Worm (Caenorhabditis elegans) whole organism, L4 larva: ENCODE results near the gene rsa-2.
A peak's percentile ranks its signal among the peaks of the same experiment; 100 is the strongest.
"Not testable (repeated sequence)": the region's sequence is repeated elsewhere in the genome, so short reads cannot be mapped to it uniquely, and the experiment has no call there.

Experiments
- F37D6.2 ChIP-seq: sonication (generic microtip); optimal IDR thresholded peaks from 2 replicates; lab custom pipeline; 2016; ENCODE audit warnings: mild to moderate bottlenecking, missing genetic modification characterization, missing compliant biosample characterization
- F44E2.7 ChIP-seq: fragments of 200-800 bp; sonication (Bioruptor generic); IDR thresholded peaks from 2 replicates; pipeline ENCODE4 v2.1.2; 2022; ENCODE audit warnings: missing genetic modification characterization, missing compliant biosample characterization
- Y105C5A.15 ChIP-seq: fragments of 200-800 bp; sonication (Bioruptor generic); IDR thresholded peaks from 2 replicates; pipeline ENCODE4 v1.3.6; 2022; ENCODE audit warnings: missing genetic modification characterization, missing compliant biosample characterization
- Y48G9A.11 ChIP-seq: fragments of 200-800 bp; sonication (Bioruptor generic); IDR thresholded peaks from 2 replicates; pipeline ENCODE4 v1.3.6; 2022; ENCODE audit warnings: missing genetic modification reagents, missing genetic modification characterization, missing compliant biosample characterization
- Y5F2A.4 ChIP-seq: fragments of 200-800 bp; sonication (Bioruptor generic); optimal IDR thresholded peaks from 2 replicates; lab custom pipeline; 2018; ENCODE audit warnings: mild to moderate bottlenecking, missing genetic modification characterization, missing compliant biosample characterization
- aha-1 ChIP-seq: fragments of 150-350 bp; peaks from one replicate; lab custom pipeline; 2014; ENCODE audit warnings: missing biosample characterization, missing genetic modification characterization
- ama-1 ChIP-seq: fragments of 150-350 bp; optimal IDR thresholded peaks from 2 replicates; lab custom pipeline; 2014; ENCODE audit warnings: inconsistent platforms, mixed read lengths
- ceh-62 ChIP-seq: sonication (generic microtip); optimal IDR thresholded peaks from 2 replicates; lab custom pipeline; 2017; ENCODE audit warnings: missing biosample characterization, missing genetic modification characterization
- ceh-82 ChIP-seq: sonication (generic microtip); optimal IDR thresholded peaks from 2 replicates; lab custom pipeline; 2017; ENCODE audit warnings: missing biosample characterization, missing genetic modification characterization
- daf-16 ChIP-seq, 3 experiments: sonication (generic microtip); optimal IDR thresholded peaks; 2 replicates each; lab custom pipeline; 2016 to 2017; ENCODE audit warnings: missing genetic modification characterization in 3 of 3, missing genetic modification reagents in 3 of 3, mild to moderate bottlenecking in 2 of 3, missing compliant biosample characterization in 2 of 3, missing biosample characterization in 1 of 3, moderate library complexity in 1 of 3
- daf-19 ChIP-seq: fragments of 200-800 bp; sonication (Bioruptor generic); conservative IDR thresholded peaks from 2 replicates; pipeline ENCODE4 v1.3.6; 2022; ENCODE audit warnings: missing genetic modification characterization, missing compliant biosample characterization
- dmd-6 ChIP-seq: fragments of 200-800 bp; sonication (Bioruptor generic); IDR thresholded peaks from 2 replicates; pipeline ENCODE4 v1.3.6; 2022; ENCODE audit warnings: missing genetic modification reagents, missing genetic modification characterization, missing compliant biosample characterization
- dmd-8 ChIP-seq: fragments of 200-800 bp; sonication (Bioruptor generic); IDR thresholded peaks from 2 replicates; pipeline ENCODE4 v1.3.6; 2022; ENCODE audit warnings: missing genetic modification characterization, missing compliant biosample characterization
- dpl-1 ChIP-seq: fragments of 150-350 bp; optimal IDR thresholded peaks from 2 replicates; lab custom pipeline; 2014; ENCODE audit warnings: missing biosample characterization, missing genetic modification reagents, missing genetic modification characterization
- egl-27 ChIP-seq: sonication (generic microtip); optimal IDR thresholded peaks from 3 replicates; lab custom pipeline; 2017; ENCODE audit warnings: missing biosample characterization, missing genetic modification reagents, missing genetic modification characterization
- fos-1 ChIP-seq: fragments of 150-350 bp; optimal IDR thresholded peaks from 2 replicates; lab custom pipeline; 2014; ENCODE audit warnings: missing biosample characterization, missing genetic modification characterization
- hif-1 ChIP-seq, 2 experiments: sonication (generic microtip); optimal IDR thresholded peaks; 2 replicates each; lab custom pipeline; 2016 to 2017; ENCODE audit warnings: missing compliant biosample characterization in 2 of 2, missing genetic modification characterization in 2 of 2, missing genetic modification reagents in 2 of 2, missing genotype in 2 of 2, mild to moderate bottlenecking in 1 of 2
- hlh-11 ChIP-seq: fragments of 200-800 bp; sonication (Bioruptor generic); optimal IDR thresholded peaks from 2 replicates; lab custom pipeline; 2018; ENCODE audit warnings: mild to moderate bottlenecking, missing genetic modification characterization, missing compliant biosample characterization
- hmg-1.1 ChIP-seq: fragments of 200-800 bp; sonication (Bioruptor generic); IDR thresholded peaks from 2 replicates; pipeline ENCODE4 v1.3.6; 2022; ENCODE audit warnings: missing genetic modification reagents, missing genetic modification characterization, missing compliant biosample characterization
- lim-7 ChIP-seq: fragments of 200-800 bp; sonication (Bioruptor generic); IDR thresholded peaks from 2 replicates; pipeline ENCODE4 v1.3.6; 2022; ENCODE audit warnings: missing genetic modification characterization, missing compliant biosample characterization
- lin-1 ChIP-seq: fragments of 200-800 bp; sonication (Bioruptor generic); IDR thresholded peaks from 2 replicates; pipeline ENCODE4 v1.3.6; 2022; ENCODE audit warnings: missing genetic modification reagents, missing genetic modification characterization, missing compliant biosample characterization
- lin-13 ChIP-seq: fragments of 150-350 bp; optimal IDR thresholded peaks from 2 replicates; lab custom pipeline; 2014; ENCODE audit warnings: missing biosample characterization, missing genetic modification reagents, missing genetic modification characterization
- lin-29 ChIP-seq: fragments of 200-800 bp; sonication (Bioruptor generic); IDR thresholded peaks from 2 replicates; pipeline ENCODE4 v1.3.6; 2022; ENCODE audit warnings: missing genetic modification reagents, missing genetic modification characterization, missing compliant biosample characterization
- lir-3 ChIP-seq: sonication (generic microtip); optimal IDR thresholded peaks from 2 replicates; lab custom pipeline; 2016; ENCODE audit warnings: mild to moderate bottlenecking, missing genetic modification characterization, missing compliant biosample characterization
- lsy-2 ChIP-seq, 2 experiments: fragments of 150-350 bp in 1 of 2; sonication (generic microtip) in 1 of 2; optimal IDR thresholded peaks; 2 replicates each; lab custom pipeline; 2014 to 2017; ENCODE audit warnings: missing biosample characterization in 2 of 2, missing genetic modification characterization in 2 of 2
- madf-5 ChIP-seq, 2 experiments: fragments of 200-800 bp; sonication (Bioruptor generic); IDR thresholded peaks; 2 replicates each; pipeline ENCODE4 v1.3.6; 2022; ENCODE audit warnings: missing compliant biosample characterization in 2 of 2, missing genetic modification characterization in 2 of 2
- mdl-1 ChIP-seq, 2 experiments: fragments of 150-350 bp in 1 of 2; sonication (generic microtip) in 1 of 2; optimal IDR thresholded peaks; 2 replicates each; lab custom pipeline; 2014 to 2017; ENCODE audit warnings: missing biosample characterization in 2 of 2, missing genetic modification characterization in 2 of 2
- mxl-2 ChIP-seq: fragments of 200-800 bp; sonication (Bioruptor generic); conservative IDR thresholded peaks from 2 replicates; pipeline ENCODE4 v1.3.6; 2022; ENCODE audit warnings: missing genetic modification reagents, missing genetic modification characterization, missing compliant biosample characterization
- nhr-10 ChIP-seq: fragments of 150-350 bp; optimal IDR thresholded peaks from 2 replicates; lab custom pipeline; 2014; ENCODE audit warnings: missing biosample characterization, missing genetic modification characterization
- nhr-102 ChIP-seq: sonication (generic microtip); optimal IDR thresholded peaks from 2 replicates; lab custom pipeline; 2016; ENCODE audit warnings: mild to moderate bottlenecking, missing genetic modification characterization, moderate library complexity, missing compliant biosample characterization
- nhr-111 ChIP-seq: fragments of 200-800 bp; sonication (Bioruptor generic); optimal IDR thresholded peaks from 2 replicates; lab custom pipeline; 2018; ENCODE audit warnings: mild to moderate bottlenecking, missing genetic modification characterization, missing compliant biosample characterization
- nhr-237 ChIP-seq: sonication (generic microtip); optimal IDR thresholded peaks from 2 replicates; lab custom pipeline; 2017; ENCODE audit warnings: missing biosample characterization, missing genetic modification characterization
- nhr-25 ChIP-seq: sonication (generic microtip); optimal IDR thresholded peaks from 2 replicates; lab custom pipeline; 2017; ENCODE audit warnings: missing genetic modification characterization, mild to moderate bottlenecking, missing compliant biosample characterization, antibody characterized with exemption, moderate library complexity, borderline replicate concordance; ENCODE audit not compliant: insufficient read depth
- nhr-28 ChIP-seq: fragments of 150-350 bp; optimal IDR thresholded peaks from 2 replicates; lab custom pipeline; 2014; ENCODE audit warnings: missing biosample characterization, missing genetic modification characterization
- nhr-41 ChIP-seq: fragments of 200-800 bp; sonication (Bioruptor generic); IDR thresholded peaks from 2 replicates; pipeline ENCODE4 v1.3.6; 2022; ENCODE audit warnings: missing genetic modification reagents, missing genetic modification characterization, missing compliant biosample characterization
- nhr-76 ChIP-seq: fragments of 150-350 bp; optimal IDR thresholded peaks from 2 replicates; lab custom pipeline; 2014; ENCODE audit warnings: missing biosample characterization, missing genetic modification characterization
- nhr-77 ChIP-seq: fragments of 150-350 bp; optimal IDR thresholded peaks from 2 replicates; lab custom pipeline; 2014; ENCODE audit warnings: missing biosample characterization, missing genetic modification characterization
- php-3 ChIP-seq: fragments of 200-800 bp; sonication (Bioruptor generic); IDR thresholded peaks from 2 replicates; pipeline ENCODE4 v1.3.6; 2022; ENCODE audit warnings: missing genetic modification reagents, missing genetic modification characterization, missing compliant biosample characterization
- pqm-1 ChIP-seq: sonication (generic microtip); optimal IDR thresholded peaks from 2 replicates; lab custom pipeline; 2017; ENCODE audit warnings: missing biosample characterization, missing genetic modification characterization
- saeg-2 ChIP-seq: fragments of 200-800 bp; sonication (Bioruptor generic); IDR thresholded peaks from 2 replicates; pipeline ENCODE4 v1.3.6; 2022; ENCODE audit warnings: missing genetic modification reagents, missing genetic modification characterization, missing compliant biosample characterization
- sdz-12 ChIP-seq: fragments of 200-800 bp; sonication (Bioruptor generic); optimal IDR thresholded peaks from 2 replicates; lab custom pipeline; 2018; ENCODE audit warnings: mild to moderate bottlenecking, missing genetic modification characterization, missing compliant biosample characterization
- set-16 ChIP-seq: fragments of 200-800 bp; sonication (Bioruptor generic); IDR thresholded peaks from 2 replicates; pipeline ENCODE4 v1.3.6; 2022; ENCODE audit warnings: missing genetic modification reagents, missing genetic modification characterization, missing compliant biosample characterization
- tag-97 ChIP-seq: fragments of 200-800 bp; sonication (Bioruptor generic); IDR thresholded peaks from 2 replicates; pipeline ENCODE4 v1.3.6; 2022; ENCODE audit warnings: missing genetic modification characterization, missing compliant biosample characterization
- unc-62 ChIP-seq, 3 experiments: fragments of 150-350 bp in 1 of 3; sonication (generic microtip); optimal IDR thresholded peaks in 2 of 3; peaks in 1 of 3; 1 replicate in 1 of 3; 2 replicates in 2 of 3; lab custom pipeline; 2014 to 2017; ENCODE audit warnings: missing biosample characterization in 3 of 3, missing genetic modification characterization in 3 of 3, missing genetic modification reagents in 3 of 3, missing genotype in 1 of 3
- ztf-7 ChIP-seq: fragments of 150-350 bp; optimal IDR thresholded peaks from 2 replicates; lab custom pipeline; 2014; ENCODE audit warnings: missing biosample characterization, missing genetic modification characterization

Gene rsa-2

DNA sequence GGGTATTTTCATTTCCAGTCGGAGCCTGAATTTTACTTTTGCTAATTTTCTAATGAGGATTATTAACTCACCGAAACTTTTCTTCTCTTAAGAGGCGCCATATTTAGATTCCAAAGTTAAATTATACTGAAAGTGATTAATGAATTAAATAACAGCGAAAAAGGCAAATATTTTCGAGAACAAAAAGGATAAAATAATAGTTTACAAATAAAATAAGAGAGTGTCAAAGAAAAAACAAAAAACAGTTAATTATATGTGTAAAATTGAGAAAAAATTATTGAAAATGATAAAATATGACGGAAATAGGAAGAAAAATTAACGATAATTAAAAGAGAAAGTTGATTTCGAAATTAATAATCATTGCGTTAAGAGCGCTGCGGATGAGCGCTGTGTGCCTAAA is 33.9 kb upstream of the rsa-2 start, which contains the start of gene Y48A6B.8:
TSS of gene Y48A6B.8 (minus strand) at position 101 of the 400 bp plus-strand sequence.
- not testable (repeated sequence) for TF ChIP-seq dmd-8 (GFP tag; lab: Robert Waterston, UW); daf-16 (GFP tag; optimal IDR thresholded peaks at IDR 0.05; lab: Kevin White, UChicago); daf-16 (tag; optimal IDR thresholded peaks at IDR 0.05; lab: Kevin White, UChicago); fos-1 (tag; lab: Kevin White, UChicago)

DNA sequence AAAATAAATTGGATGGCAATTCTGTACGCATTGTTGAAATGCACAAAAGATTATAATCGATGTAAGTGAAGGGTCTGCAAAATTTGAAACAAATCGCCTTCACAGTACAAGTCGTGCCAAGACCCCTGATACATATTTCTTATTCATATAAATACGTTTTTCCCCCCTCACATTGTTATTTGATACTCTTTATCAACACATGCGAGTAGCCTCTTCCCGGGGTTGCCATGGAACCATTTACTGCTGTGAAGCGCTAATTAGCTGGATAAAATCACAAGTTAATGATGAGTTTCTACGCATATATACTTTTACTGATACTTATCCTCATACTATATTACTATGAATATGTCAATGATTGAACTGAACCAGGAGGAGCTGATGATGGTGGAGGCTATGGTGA is 32.0 kb upstream of the rsa-2 start, which contains the start of gene Y48A6B.14:
TSS of gene Y48A6B.14 (plus strand) at position 301 of the 400 bp plus-strand sequence.
- peak; percentile 40 for TF ChIP-seq aha-1 (tag; lab: Kevin White, UChicago)
- no peak for TF ChIP-seq tag-97 (GFP tag; lab: Robert Waterston, UW)

DNA sequence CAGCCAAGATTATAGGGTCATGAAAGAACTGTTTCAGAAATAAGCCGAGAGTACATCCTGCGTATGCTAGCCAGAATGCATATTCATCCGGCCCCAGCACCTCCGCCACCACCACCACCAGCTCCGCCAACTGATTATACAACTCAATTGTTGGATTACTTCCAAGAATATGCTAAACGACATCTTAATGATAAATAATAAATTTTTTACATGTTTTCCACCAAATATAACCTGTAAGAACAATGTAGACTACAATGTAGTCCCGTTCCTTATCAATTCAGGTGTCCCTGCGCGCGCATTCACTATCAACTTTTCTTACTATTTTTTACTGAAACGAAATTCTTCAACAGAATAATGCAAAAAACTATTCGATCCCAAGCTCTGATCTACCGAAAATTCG is 30.4 kb upstream of the rsa-2 start, which contains the start of gene Y48A6B.9:
TSS of gene Y48A6B.9 (plus strand) at position 301 of the 400 bp plus-strand sequence.
- TF ChIP-seq nhr-77 = no peak
- no peak for TF ChIP-seq madf-5 (GFP tag; IDR thresholded peaks at IDR 0.05; lab: Robert Waterston, UW)
- no peak for TF ChIP-seq dmd-6
- no peak for TF ChIP-seq nhr-76 (tag; lab: Kevin White, UChicago)
- no peak for TF ChIP-seq nhr-102 (tag; lab: Kevin White, UChicago)
- TF ChIP-seq lir-3 = no peak
- TF ChIP-seq nhr-25 (tag; lab: Kevin White, UChicago) = no peak
- no peak for TF ChIP-seq nhr-111 (GFP tag; lab: Kevin White, UChicago)
- no peak for TF ChIP-seq nhr-41 (GFP tag; lab: Robert Waterston, UW)
- no peak for TF ChIP-seq ztf-7 (tag; lab: Kevin White, UChicago)
- TF ChIP-seq Y105C5A.15 = no peak
- TF ChIP-seq mxl-2 (GFP tag; lab: Robert Waterston, UW) = no peak
- TF ChIP-seq unc-62 (GFP tag; optimal IDR thresholded peaks at IDR 0.05 in 1 of 2; lab: Kevin White, UChicago) = no peak
- no peak for TF ChIP-seq unc-62 (tag; optimal IDR thresholded peaks at IDR 0.05; lab: Kevin White, UChicago)
- no peak for TF ChIP-seq lim-7 (GFP tag; lab: Robert Waterston, UW)
- TF ChIP-seq F44E2.7 = no peak
- no peak for TF ChIP-seq egl-27 (tag; lab: Kevin White, UChicago)
- TF ChIP-seq nhr-10 (tag; lab: Kevin White, UChicago) = no peak
- no peak for TF ChIP-seq pqm-1 (tag; lab: Kevin White, UChicago)
- no peak for TF ChIP-seq lsy-2 (tag; optimal IDR thresholded peaks at IDR 0.05; lab: Kevin White, UChicago)
- no peak for TF ChIP-seq sdz-12 (GFP tag; lab: Kevin White, UChicago)

DNA sequence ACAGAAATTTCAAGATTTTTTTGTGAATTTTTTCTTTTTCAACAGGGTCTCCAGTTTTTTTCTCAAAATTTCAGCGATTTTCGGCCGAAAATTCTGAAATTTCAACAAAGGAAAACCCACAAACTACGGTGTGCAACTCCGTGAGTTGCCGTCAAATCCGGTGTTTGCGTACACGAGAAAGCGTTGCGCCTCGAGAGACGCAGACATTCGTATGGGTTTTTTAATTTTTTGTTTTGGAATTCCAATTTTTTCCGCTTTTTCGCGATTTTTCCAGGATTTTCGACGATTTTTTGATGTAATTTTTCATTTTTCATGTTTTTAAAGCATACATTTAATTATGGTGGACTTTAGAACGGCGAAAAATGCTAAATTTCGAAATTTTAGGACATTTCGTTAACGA is 27.1 kb upstream of the rsa-2 start:
- TF ChIP-seq hlh-11 (peak; percentile 44), dpl-1 (peak; percentile 82), nhr-28 (tag; lab: Kevin White, UChicago) (peak; percentile 37), php-3 (GFP tag; lab: Robert Waterston, UW) (no peak), Y48G9A.11 (GFP tag; lab: Robert Waterston, UW) (peak; percentile 64), hmg-1.1 (GFP tag; lab: Robert Waterston, UW) (peak; percentile 71), ama-1 (peak; percentile 29), hif-1 (tag; optimal IDR thresholded peaks at IDR 0.05; lab: Kevin White, UChicago) (peak in 1 of 2 experiments; percentile 28), ceh-82 (tag; lab: Kevin White, UChicago) (no peak), unc-62 (GFP tag; optimal IDR thresholded peaks at IDR 0.05 in 1 of 2; lab: Kevin White, UChicago) (peak in 1 of 2 experiments; percentile 97), unc-62 (tag; optimal IDR thresholded peaks at IDR 0.05; lab: Kevin White, UChicago) (no peak), F37D6.2 (no peak), dmd-6 (peak; percentile 41), ceh-62 (no peak), Y5F2A.4 (GFP tag; lab: Kevin White, UChicago) (no peak), aha-1 (tag; lab: Kevin White, UChicago) (peak; percentile 34), lsy-2 (tag; optimal IDR thresholded peaks at IDR 0.05; lab: Kevin White, UChicago) (peak; percentile 77 to 98), nhr-237 (tag; lab: Kevin White, UChicago) (no peak), saeg-2 (GFP tag; lab: Robert Waterston, UW) (0 out of 2 replicates have a peak, but pooled peaks have one; percentile 27), lin-29 (GFP tag; lab: Robert Waterston, UW) (peak; percentile 42; the same call in 1 of the 2 replicates), lin-1 (GFP tag; lab: Robert Waterston, UW) (no peak), mdl-1 (tag; optimal IDR thresholded peaks at IDR 0.05; lab: Kevin White, UChicago) (no peak), set-16 (GFP tag; lab: Robert Waterston, UW) (no peak), daf-19 (GFP tag; lab: Robert Waterston, UW) (no peak), Y105C5A.15 (no peak), lin-13 (GFP tag; lab: Kevin White, UChicago) (peak; percentile 66)
